Fruit fly (Drosophila melanogaster) whole organism, embryonic: ENCODE measurements around the gene CNMa.

Experiments
- CG10267 ChIP-seq: fragments of 200-800 bp; sonication (Bioruptor generic); optimal IDR thresholded peaks from 2 replicates; lab custom pipeline; 2018; ENCODE audit warnings: missing biosample characterization, mild to moderate bottlenecking, missing genetic modification characterization, moderate library complexity
- CG11696 ChIP-seq: fragments of 200-800 bp; sonication (Bioruptor generic); IDR thresholded peaks from 2 replicates; pipeline ENCODE4 v1.3.6; 2022; ENCODE audit warnings: missing biosample characterization, missing genetic modification characterization
- CG12071 ChIP-seq: fragments of 200-800 bp; sonication (Bioruptor generic); optimal IDR thresholded peaks from 3 replicates; lab custom pipeline; 2018; ENCODE audit warnings: missing biosample characterization, mild to moderate bottlenecking, missing genetic modification characterization
- CG12219 ChIP-seq: fragments of 200-800 bp; sonication (Bioruptor generic); optimal IDR thresholded peaks from 3 replicates; lab custom pipeline; 2018; ENCODE audit warnings: missing biosample characterization, mild to moderate bottlenecking, missing genetic modification characterization
- CG12236 ChIP-seq: fragments of 200-800 bp; sonication (Bioruptor generic); optimal IDR thresholded peaks from 2 replicates; lab custom pipeline; 2016; ENCODE audit warnings: missing biosample characterization, missing genetic modification characterization
- CG12744 ChIP-seq: fragments of 200-800 bp; sonication (Bioruptor generic); optimal IDR thresholded peaks from 2 replicates; lab custom pipeline; 2016; ENCODE audit warnings: missing biosample characterization, missing genetic modification characterization
- CG13287 ChIP-seq: fragments of 200-800 bp; sonication (Bioruptor generic); IDR thresholded peaks from 2 replicates; pipeline ENCODE4 v1.3.6; 2022; ENCODE audit warnings: missing biosample characterization, missing genetic modification characterization; ENCODE audit not compliant: partially characterized antibody
- CG15269 ChIP-seq: fragments of 200-800 bp; sonication (Bioruptor generic); optimal IDR thresholded peaks from 2 replicates; lab custom pipeline; 2018; ENCODE audit warnings: missing biosample characterization, mild to moderate bottlenecking, missing genetic modification characterization, moderate library complexity
- CG1529 ChIP-seq: fragments of 200-800 bp; sonication (Bioruptor generic); optimal IDR thresholded peaks from 3 replicates; lab custom pipeline; 2018; ENCODE audit warnings: missing biosample characterization, missing genetic modification characterization
- CG17186 ChIP-seq: fragments of 200-800 bp; sonication (Bioruptor generic); optimal IDR thresholded peaks from 3 replicates; lab custom pipeline; 2017; ENCODE audit warnings: missing biosample characterization, missing genetic modification reagents, missing genetic modification characterization
- CG1792 ChIP-seq: fragments of 200-800 bp; sonication (Bioruptor generic); optimal IDR thresholded peaks from 2 replicates; lab custom pipeline; 2016; ENCODE audit warnings: missing biosample characterization, missing genetic modification characterization
- CG18619 ChIP-seq: fragments of 200-800 bp; sonication (Bioruptor generic); optimal IDR thresholded peaks from 3 replicates; lab custom pipeline; 2017; ENCODE audit warnings: missing biosample characterization, mild to moderate bottlenecking, missing genetic modification characterization
- CG2120 ChIP-seq: fragments of 200-800 bp; sonication (Bioruptor generic); optimal IDR thresholded peaks from 3 replicates; lab custom pipeline; 2016; ENCODE audit warnings: missing biosample characterization, missing genetic modification characterization
- CG3065 ChIP-seq: fragments of 200-800 bp; sonication (Bioruptor generic); optimal IDR thresholded peaks from 2 replicates; lab custom pipeline; 2016; ENCODE audit warnings: missing biosample characterization, missing genetic modification characterization
- CG6272 ChIP-seq: fragments of 200-800 bp; sonication (Bioruptor generic); IDR thresholded peaks from 2 replicates; pipeline ENCODE4 v1.3.6; 2022; ENCODE audit warnings: missing biosample characterization, missing genetic modification characterization
- CG7372 ChIP-seq: fragments of 200-800 bp; sonication (Bioruptor generic); IDR thresholded peaks from 2 replicates; pipeline ENCODE4 v1.3.6; 2022; ENCODE audit warnings: missing biosample characterization, missing genetic modification characterization
- CG7786 ChIP-seq: fragments of 200-800 bp; sonication (Bioruptor generic); optimal IDR thresholded peaks from 2 replicates; lab custom pipeline; 2016; ENCODE audit warnings: missing biosample characterization, missing genetic modification characterization
- CG7963 ChIP-seq: fragments of 200-800 bp; sonication (Bioruptor generic); IDR thresholded peaks from 3 replicates; pipeline ENCODE4 v1.3.6; 2022; ENCODE audit warnings: missing biosample characterization, missing genetic modification characterization; ENCODE audit not compliant: partially characterized antibody
- CG8089 ChIP-seq: fragments of 200-800 bp; sonication (Bioruptor generic); optimal IDR thresholded peaks from 3 replicates; lab custom pipeline; 2016; ENCODE audit warnings: missing biosample characterization, missing genetic modification characterization
- CG9437 ChIP-seq: fragments of 200-800 bp; sonication (Bioruptor generic); optimal IDR thresholded peaks from 2 replicates; lab custom pipeline; 2018; ENCODE audit warnings: missing biosample characterization, mild to moderate bottlenecking, missing genetic modification characterization
- CoRest ChIP-seq: fragments of 200-800 bp; sonication (Bioruptor generic); optimal IDR thresholded peaks from 3 replicates; lab custom pipeline; 2018; ENCODE audit warnings: missing biosample characterization, mild to moderate bottlenecking, missing genetic modification characterization, moderate library complexity
- Dad ChIP-seq: fragments of 200-800 bp; sonication (Bioruptor generic); optimal IDR thresholded peaks from 3 replicates; lab custom pipeline; 2016; ENCODE audit warnings: missing biosample characterization, missing genetic modification characterization
- Dbx ChIP-seq: fragments of 200-800 bp; sonication (Bioruptor generic); IDR thresholded peaks from 3 replicates; pipeline ENCODE4 v1.3.6; 2022; ENCODE audit warnings: missing biosample characterization, missing genetic modification characterization
- Ets97D ChIP-seq: fragments of 200-800 bp; sonication (Bioruptor generic); optimal IDR thresholded peaks from 3 replicates; lab custom pipeline; 2016; ENCODE audit warnings: missing biosample characterization, missing genetic modification characterization
- HmgD ChIP-seq: fragments of 200-800 bp; sonication (Bioruptor generic); optimal IDR thresholded peaks from 3 replicates; lab custom pipeline; 2016; ENCODE audit warnings: missing biosample characterization, missing genetic modification characterization
- Med ChIP-seq: fragments of 200-800 bp; sonication (Bioruptor generic); peaks from one replicate; lab custom pipeline; 2016; ENCODE audit warnings: missing biosample characterization, missing genetic modification characterization, mild to moderate bottlenecking, inconsistent platforms, moderate library complexity
- Optix ChIP-seq: fragments of 200-800 bp; sonication (Bioruptor generic); IDR thresholded peaks from 3 replicates; pipeline ENCODE4 v1.3.6; 2022; ENCODE audit warnings: missing biosample characterization, missing genetic modification characterization
- Six4 ChIP-seq: fragments of 200-800 bp; sonication (Bioruptor generic); optimal IDR thresholded peaks from 2 replicates; lab custom pipeline; 2016; ENCODE audit warnings: missing biosample characterization, missing genetic modification characterization
- Tbp ChIP-seq: fragments of >200 bp; optimal IDR thresholded peaks from 2 replicates; lab custom pipeline; 2018; ENCODE audit warnings: missing biosample characterization, missing genetic modification characterization
- Xrp1 ChIP-seq: fragments of 200-800 bp; sonication (Bioruptor generic); IDR thresholded peaks from 2 replicates; pipeline ENCODE4 v1.3.6; 2022; ENCODE audit warnings: missing biosample characterization, missing genetic modification characterization
- al ChIP-seq: fragments of 200-800 bp; sonication (Bioruptor generic); IDR thresholded peaks from 2 replicates; pipeline ENCODE4 v1.3.6; 2022; ENCODE audit warnings: missing biosample characterization, missing genetic modification characterization
- az2 ChIP-seq: fragments of 200-800 bp; sonication (Bioruptor generic); optimal IDR thresholded peaks from 3 replicates; lab custom pipeline; 2016; ENCODE audit warnings: missing biosample characterization, missing genetic modification characterization
- caup ChIP-seq: fragments of 200-800 bp; sonication (Bioruptor generic); optimal IDR thresholded peaks from 3 replicates; lab custom pipeline; 2017; ENCODE audit warnings: missing biosample characterization, mild to moderate bottlenecking, missing genetic modification characterization, moderate library complexity; ENCODE audit not compliant: severe bottlenecking
- dm ChIP-seq: fragments of 200-800 bp; sonication (Bioruptor generic); optimal IDR thresholded peaks from 3 replicates; lab custom pipeline; 2016; ENCODE audit warnings: missing biosample characterization, missing genetic modification characterization
- eyg ChIP-seq: fragments of 200-800 bp; sonication (Bioruptor generic); optimal IDR thresholded peaks from 3 replicates; lab custom pipeline; 2016; ENCODE audit warnings: missing biosample characterization, missing genetic modification characterization
- gce ChIP-seq: fragments of 200-800 bp; sonication (Bioruptor generic); IDR thresholded peaks from 3 replicates; pipeline ENCODE4 v1.3.6; 2022; ENCODE audit warnings: missing biosample characterization, missing genetic modification characterization
- ind ChIP-seq: fragments of 200-800 bp; sonication (Bioruptor generic); optimal IDR thresholded peaks from 3 replicates; lab custom pipeline; 2016; ENCODE audit warnings: missing biosample characterization, missing genetic modification characterization
- jing ChIP-seq: fragments of 200-800 bp; sonication (Bioruptor generic); optimal IDR thresholded peaks from 2 replicates; lab custom pipeline; 2018; ENCODE audit warnings: missing biosample characterization, mild to moderate bottlenecking, missing genetic modification characterization
- lola ChIP-seq, 3 experiments: fragments of >200 bp in 2 of 3; fragments of 200-800 bp in 1 of 3; sonication (Bioruptor generic) in 1 of 3; optimal IDR thresholded peaks; 2 replicates each; lab custom pipeline; 2017 to 2019; ENCODE audit warnings: missing biosample characterization in 3 of 3, missing genetic modification characterization in 3 of 3, mild to moderate bottlenecking in 1 of 3, moderate library complexity in 1 of 3
- mld ChIP-seq: fragments of 200-800 bp; sonication (Bioruptor generic); IDR thresholded peaks from 3 replicates; pipeline ENCODE4 v1.3.6; 2022; ENCODE audit warnings: missing biosample characterization, missing genetic modification characterization; ENCODE audit not compliant: partially characterized antibody
- nmo ChIP-seq: fragments of 200-800 bp; sonication (Bioruptor generic); optimal IDR thresholded peaks from 2 replicates; lab custom pipeline; 2018; ENCODE audit warnings: missing biosample characterization, mild to moderate bottlenecking, missing genetic modification characterization, moderate library complexity
- p53 ChIP-seq: fragments of 200-800 bp; sonication (Bioruptor generic); optimal IDR thresholded peaks from 2 replicates; lab custom pipeline; 2016; ENCODE audit warnings: missing biosample characterization, missing genetic modification characterization
- pan ChIP-seq, 4 experiments: fragments of >200 bp in 3 of 4; fragments of 200-800 bp in 1 of 4; sonication (Bioruptor generic) in 1 of 4; optimal IDR thresholded peaks in 3 of 4; IDR thresholded peaks in 1 of 4; 2 replicates each; pipeline versions ENCODE4 v1.3.6 to Lab custom; 2017 to 2022; ENCODE audit warnings: missing biosample characterization in 2 of 4, missing genetic modification characterization in 2 of 4, mixed read lengths in 1 of 4
- peb ChIP-seq: fragments of 200-800 bp; sonication (Bioruptor generic); IDR thresholded peaks from 2 replicates; pipeline ENCODE4 v1.3.6; 2022; ENCODE audit warnings: missing biosample characterization, missing genetic modification characterization
- ro ChIP-seq: fragments of 200-800 bp; sonication (Bioruptor generic); IDR thresholded peaks from 2 replicates; pipeline ENCODE4 v1.3.6; 2022; ENCODE audit warnings: missing biosample characterization, missing genetic modification characterization
- slou ChIP-seq: fragments of 200-800 bp; sonication (Bioruptor generic); optimal IDR thresholded peaks from 3 replicates; lab custom pipeline; 2016; ENCODE audit warnings: missing biosample characterization, missing genetic modification characterization
- stwl ChIP-seq: fragments of 200-800 bp; sonication (Bioruptor generic); optimal IDR thresholded peaks from 3 replicates; lab custom pipeline; 2018; ENCODE audit warnings: missing biosample characterization, mild to moderate bottlenecking, missing genetic modification characterization, moderate library complexity
- toy ChIP-seq: fragments of 200-800 bp; sonication (Bioruptor generic); IDR thresholded peaks from 2 replicates; pipeline ENCODE4 v1.3.6; 2022; ENCODE audit warnings: missing biosample characterization, missing genetic modification characterization
- wdn ChIP-seq: fragments of 200-800 bp; sonication (Bioruptor generic); IDR thresholded peaks from 2 replicates; pipeline ENCODE4 v1.3.6; 2022; ENCODE audit warnings: missing biosample characterization, missing genetic modification characterization

Gene CNMa

DNA sequence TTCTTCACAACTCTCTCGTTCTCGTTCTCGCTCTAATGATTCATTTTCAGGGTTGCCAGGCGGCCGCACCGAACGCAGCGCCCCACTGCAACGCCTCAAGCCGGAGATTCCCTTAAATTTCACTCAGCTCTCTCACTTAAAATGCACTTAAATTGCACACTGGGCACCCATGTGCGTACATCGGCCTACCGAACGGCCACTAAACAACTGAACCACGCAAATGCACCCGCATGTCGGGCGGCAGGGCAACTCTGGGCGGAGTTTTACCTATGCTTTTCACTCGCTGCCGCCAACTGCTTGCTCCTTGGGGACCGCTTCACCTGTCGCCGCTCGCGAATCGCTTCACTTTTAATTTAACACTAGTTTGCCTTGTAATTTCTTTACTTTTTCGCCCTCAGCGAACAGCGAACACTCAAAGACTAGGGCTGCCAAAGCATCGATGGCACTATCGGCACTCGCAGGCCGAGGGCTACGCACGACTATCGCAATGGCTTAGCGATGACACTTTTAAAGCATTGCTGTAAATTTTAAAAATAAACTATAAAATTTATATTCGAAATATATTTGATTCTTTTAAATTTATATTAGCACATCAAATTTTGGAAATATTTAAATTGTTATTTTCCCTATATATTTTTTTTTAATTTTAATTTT lies 6.5 kb upstream of the CNMa start, which contains the start of gene Rap1 (continued):
- TF ChIP-seq eyg (GFP tag; lab: Kevin White, UChicago) = peak; percentile 34
- no peak for TF ChIP-seq CG12744 (GFP tag; lab: Kevin White, UChicago)
- TF ChIP-seq jing (GFP tag; lab: Kevin White, UChicago) = no peak
- peak; percentile 67 for TF ChIP-seq al
- peak; percentile 13 for TF ChIP-seq HmgD (GFP tag; lab: Kevin White, UChicago)
- peak; percentile 16 for TF ChIP-seq CG8089 (GFP tag; lab: Kevin White, UChicago)
- no peak for TF ChIP-seq Tbp (GFP tag; lab: Kevin White, UChicago)
- peak; percentile 53 for TF ChIP-seq az2
- peak; percentile 62 for TF ChIP-seq Six4 (GFP tag; lab: Kevin White, UChicago)
- no peak for TF ChIP-seq gce (GFP tag; lab: Robert Waterston, UW)
- TF ChIP-seq dm (GFP tag; lab: Kevin White, UChicago) = peak; percentile 47
- peak; percentile 66 for TF ChIP-seq CoRest (tag; lab: Kevin White, UChicago)
- TF ChIP-seq CG1529 = no peak
- TF ChIP-seq Xrp1 (GFP tag; lab: Robert Waterston, UW) = peak; percentile 69
- peak; percentile 90 for TF ChIP-seq Med
- peak; percentile 10; the same call in 1 of the 2 replicates for TF ChIP-seq CG11696 (GFP tag; lab: Robert Waterston, UW)
- peak; percentile 11 for TF ChIP-seq CG12071 (GFP tag; lab: Kevin White, UChicago)
- TF ChIP-seq CG7786 (GFP tag; lab: Kevin White, UChicago) = peak; percentile 56
- peak; percentile 90 for TF ChIP-seq Dbx (GFP tag; lab: Robert Waterston, UW)
- no peak for TF ChIP-seq CG12219 (GFP tag; lab: Kevin White, UChicago)
- TF ChIP-seq caup (GFP tag; lab: Kevin White, UChicago) = no peak
- peak; percentile 44 for TF ChIP-seq CG1792 (GFP tag; lab: Kevin White, UChicago)
- no peak for TF ChIP-seq p53 (GFP tag; lab: Kevin White, UChicago)
- TF ChIP-seq toy (GFP tag; lab: Robert Waterston, UW) = no peak
- TF ChIP-seq slou = peak; percentile 50
- TF ChIP-seq nmo (GFP tag; lab: Kevin White, UChicago) = peak; percentile 54
- peak; percentile 51; the same call in 1 of the 2 replicates for TF ChIP-seq wdn (GFP tag; lab: Robert Waterston, UW)
- TF ChIP-seq CG10267 (tag; lab: Kevin White, UChicago) = peak; percentile 71
- TF ChIP-seq lola (GFP tag; optimal IDR thresholded peaks at IDR 0.05; lab: Kevin White, UChicago) = peak in 1 of 3 experiments; percentile 43
- TF ChIP-seq CG9437 (GFP tag; lab: Kevin White, UChicago) = peak; percentile 8
- TF ChIP-seq CG2120 (GFP tag; lab: Kevin White, UChicago) = peak; percentile 69
- TF ChIP-seq CG13287 (GFP tag; lab: Robert Waterston, UW) = peak; percentile 87
- TF ChIP-seq CG12236 (GFP tag; lab: Kevin White, UChicago) = peak; percentile 51
- peak; percentile 63 for TF ChIP-seq Ets97D (GFP tag; lab: Kevin White, UChicago)
- 0 out of 3 replicates have a peak, but pooled peaks have one; percentile 35 for TF ChIP-seq Optix (GFP tag; lab: Robert Waterston, UW)
- TF ChIP-seq peb (GFP tag; lab: Robert Waterston, UW) = 0 out of 2 replicates have a peak, but pooled peaks have one; percentile 23
- TF ChIP-seq ind (GFP tag; lab: Kevin White, UChicago) = peak; percentile 49
- no peak for TF ChIP-seq CG15269 (tag; lab: Kevin White, UChicago)
- TF ChIP-seq CG7963 (GFP tag; lab: Robert Waterston, UW) = peak; percentile 85
- TF ChIP-seq ro (GFP tag; lab: Robert Waterston, UW) = no peak
- TF ChIP-seq Dad = peak; percentile 39
- TF ChIP-seq CG6272 (GFP tag; lab: Robert Waterston, UW) = peak; percentile 88
- TF ChIP-seq pan (optimal IDR thresholded peaks at IDR 0.05; lab: Kevin White, UChicago) = no peak
- TF ChIP-seq pan (GFP tag; optimal IDR thresholded peaks at IDR 0.05 in 1 of 2, IDR thresholded peaks at IDR 0.05 in 1 of 2) = peak in 1 of 2 experiments; percentile 70
- TF ChIP-seq stwl (tag; lab: Kevin White, UChicago) = peak; percentile 27
- no peak for TF ChIP-seq CG3065 (GFP tag; lab: Kevin White, UChicago)
- TF ChIP-seq CG7372 (GFP tag; lab: Robert Waterston, UW) = peak; percentile 44; the same call in 1 of the 2 replicates
- peak; percentile 88 for TF ChIP-seq mld
- peak; percentile 61 for TF ChIP-seq CG18619 (GFP tag; lab: Kevin White, UChicago)
- TF ChIP-seq CG17186 (GFP tag; lab: Kevin White, UChicago) = peak; percentile 69
